Fruit fly (Drosophila melanogaster): ENCODE results near the gene CG34174.

The CG34174 gene

dm6 chr2L:2179366-2179765, 34.7 kb upstream of the CG34174 start (continued):
- TF ChIP-seq CG6791 (GFP tag; IDR thresholded peaks at IDR 0.05; ENCODE audit: partially characterized antibody) (no peak), Optix (GFP tag; IDR thresholded peaks at IDR 0.05) (peak; percentile 76), jigr1 (GFP tag; IDR thresholded peaks at IDR 0.05) (peak; percentile 55; the same call in 2 of the 3 replicates), Drgx (GFP tag; IDR thresholded peaks at IDR 0.05) (no peak), CG42726 (GFP tag; IDR thresholded peaks at IDR 0.05; ENCODE audit: partially characterized antibody) (no peak), Hmx (GFP tag; optimal IDR thresholded peaks at IDR 0.05) (no peak), CG16779 (GFP tag; IDR thresholded peaks at IDR 0.05) (0 out of 2 replicates have a peak, but pooled peaks have one; percentile 28), wek (GFP tag; optimal IDR thresholded peaks at IDR 0.05) (peak; percentile 32), Bgb (GFP tag; IDR thresholded peaks at IDR 0.05; ENCODE audit: partially characterized antibody) (no peak), CG32772 (GFP tag; IDR thresholded peaks at IDR 0.05) (peak; percentile 66), peb (GFP tag; IDR thresholded peaks at IDR 0.05) (peak; percentile 46; the same call in 1 of the 2 replicates), CG30020 (tag; optimal IDR thresholded peaks at IDR 0.05) (no peak), CG33557 (GFP tag; optimal IDR thresholded peaks at IDR 0.05) (no peak), rib (GFP tag; IDR thresholded peaks at IDR 0.05) (peak; percentile 83), CG11398 (GFP tag; optimal IDR thresholded peaks at IDR 0.05) (peak; percentile 58), p53 (GFP tag; optimal IDR thresholded peaks at IDR 0.05) (peak; percentile 58), CG30431 (GFP tag; optimal IDR thresholded peaks at IDR 0.05) (peak; percentile 44), Ada2b (GFP tag; IDR thresholded peaks at IDR 0.05) (peak; percentile 61), CG11247 (GFP tag; IDR thresholded peaks at IDR 0.05) (peak; percentile 44), ac (GFP tag; optimal IDR thresholded peaks at IDR 0.05) (no peak), Deaf1 (tag; optimal IDR thresholded peaks at IDR 0.05) (peak; percentile 16), CG1792 (GFP tag; optimal IDR thresholded peaks at IDR 0.05) (peak; percentile 69), fd64A (GFP tag; optimal IDR thresholded peaks at IDR 0.05) (no peak), wor (GFP tag; IDR thresholded peaks at IDR 0.05) (peak; percentile 62), Adf1 (GFP tag; IDR thresholded peaks at IDR 0.05) (peak; percentile 12; the same call in 1 of the 2 replicates), Nf-YC (tag; optimal IDR thresholded peaks at IDR 0.05) (peak; percentile 2), CG4730 (GFP tag; IDR thresholded peaks at IDR 0.05) (peak; percentile 55; the same call in 1 of the 2 replicates), BEAF-32 (GFP tag; optimal IDR thresholded peaks at IDR 0.05) (no peak), CG7987 (GFP tag; optimal IDR thresholded peaks at IDR 0.05) (peak; percentile 54), CG7839 (tag; optimal IDR thresholded peaks at IDR 0.05) (peak; percentile 78), Awh (GFP tag; IDR thresholded peaks at IDR 0.05) (peak; percentile 50), caup (GFP tag; optimal IDR thresholded peaks at IDR 0.05; ENCODE audit: severe bottlenecking) (peak; percentile 70), sc (optimal IDR thresholded peaks at IDR 0.05) (no peak), sc (GFP tag; optimal IDR thresholded peaks at IDR 0.05) (peak; percentile 44), CG9932 (GFP tag; IDR thresholded peaks at IDR 0.05) (peak; percentile 85), odd (GFP tag; optimal IDR thresholded peaks at IDR 0.05) (no peak), ase (GFP tag; IDR thresholded peaks at IDR 0.05) (peak; percentile 71; the same call in 2 of the 3 replicates), hb (GFP tag; IDR thresholded peaks at IDR 0.05; ENCODE audit: partially characterized antibody) (no peak), Rx (GFP tag; IDR thresholded peaks at IDR 0.05) (peak; percentile 33; the same call in 1 of the 2 replicates), CG17359 (tag; optimal IDR thresholded peaks at IDR 0.05) (peak; percentile 80), sqz (GFP tag; optimal IDR thresholded peaks at IDR 0.05) (no peak), CG30403 (GFP tag; optimal IDR thresholded peaks at IDR 0.05) (peak; percentile 72), pnt (GFP tag; optimal IDR thresholded peaks at IDR 0.05) (peak; percentile 61), CG13424 (tag; optimal IDR thresholded peaks at IDR 0.05) (peak; percentile 80), CG16813 (GFP tag; IDR thresholded peaks at IDR 0.05; ENCODE audit: partially characterized antibody) (no peak), Scr (GFP tag; IDR thresholded peaks at IDR 0.05; ENCODE audit: partially characterized antibody) (no peak), CG13894 (tag; optimal IDR thresholded peaks at IDR 0.05) (peak; percentile 31), dm (GFP tag; optimal IDR thresholded peaks at IDR 0.05) (peak; percentile 28), CG7556 (GFP tag; optimal IDR thresholded peaks at IDR 0.05) (peak; percentile 32), slbo (GFP tag; IDR thresholded peaks at IDR 0.05) (peak; percentile 89), CG31388 (GFP tag; optimal IDR thresholded peaks at IDR 0.05) (peak; percentile 2)

Data from whole organism, embryonic.